Fruit fly (Drosophila melanogaster) whole organism, embryonic: ENCODE measurements around the gene Naa80.

Experiments
- Ada2b ChIP-seq: fragments of 200-800 bp; sonication (Bioruptor generic); IDR thresholded peaks from 2 replicates; pipeline ENCODE4 v1.3.6; 2022; ENCODE audit warnings: missing biosample characterization, missing genetic modification characterization
- Asciz ChIP-seq: fragments of 200-800 bp; sonication (Bioruptor generic); optimal IDR thresholded peaks from 2 replicates; lab custom pipeline; 2017; ENCODE audit warnings: missing biosample characterization, mild to moderate bottlenecking, missing genetic modification characterization, missing genetic modification reagents
- Atf6 ChIP-seq: fragments of 200-800 bp; sonication (Bioruptor generic); IDR thresholded peaks from 2 replicates; pipeline ENCODE4 v1.3.6; 2022; ENCODE audit warnings: missing biosample characterization, missing genetic modification characterization
- Awh ChIP-seq: fragments of 200-800 bp; sonication (Bioruptor generic); IDR thresholded peaks from 2 replicates; pipeline ENCODE4, ENCODE4 v1.3.6; 2022; ENCODE audit warnings: missing biosample characterization, missing genetic modification characterization
- BEAF-32 ChIP-seq: fragments of 200-800 bp; sonication (Bioruptor generic); optimal IDR thresholded peaks from 3 replicates; lab custom pipeline; 2017; ENCODE audit warnings: missing biosample characterization, missing genetic modification characterization, mild to moderate bottlenecking, moderate library complexity, missing genetic modification reagents
- Bdp1 ChIP-seq: fragments of 200-800 bp; sonication (Bioruptor generic); optimal IDR thresholded peaks from 3 replicates; lab custom pipeline; 2016; ENCODE audit warnings: missing biosample characterization, missing genetic modification characterization
- CG10431 ChIP-seq: fragments of 200-800 bp; sonication (Bioruptor generic); optimal IDR thresholded peaks from 3 replicates; lab custom pipeline; 2018; ENCODE audit warnings: missing biosample characterization, mild to moderate bottlenecking, missing genetic modification characterization
- CG10959 ChIP-seq: fragments of 200-800 bp; sonication (Bioruptor generic); IDR thresholded peaks from 2 replicates; pipeline ENCODE4 v1.3.6; 2022; ENCODE audit warnings: missing biosample characterization, missing genetic modification characterization
- CG11247 ChIP-seq: fragments of 200-800 bp; sonication (Bioruptor generic); IDR thresholded peaks from 2 replicates; pipeline ENCODE4 v1.3.6; 2022; ENCODE audit warnings: missing biosample characterization, missing genetic modification characterization
- CG11696 ChIP-seq: fragments of 200-800 bp; sonication (Bioruptor generic); IDR thresholded peaks from 2 replicates; pipeline ENCODE4 v1.3.6; 2022; ENCODE audit warnings: missing biosample characterization, missing genetic modification characterization
- CG12236 ChIP-seq: fragments of 200-800 bp; sonication (Bioruptor generic); optimal IDR thresholded peaks from 2 replicates; lab custom pipeline; 2016; ENCODE audit warnings: missing biosample characterization, missing genetic modification characterization
- CG13424 ChIP-seq: fragments of 200-800 bp; sonication (Bioruptor generic); optimal IDR thresholded peaks from 2 replicates; lab custom pipeline; 2019; ENCODE audit warnings: missing biosample characterization, mild to moderate bottlenecking, missing genetic modification characterization, moderate library complexity
- CG13775 ChIP-seq: fragments of 200-800 bp; sonication (Bioruptor generic); optimal IDR thresholded peaks from 3 replicates; lab custom pipeline; 2017; ENCODE audit warnings: missing biosample characterization, mild to moderate bottlenecking, missing genetic modification characterization
- CG14050 ChIP-seq: fragments of 200-800 bp; sonication (Bioruptor generic); IDR thresholded peaks from 3 replicates; pipeline ENCODE4 v1.3.6; 2022; ENCODE audit warnings: missing biosample characterization, missing genetic modification characterization
- CG1529 ChIP-seq: fragments of 200-800 bp; sonication (Bioruptor generic); optimal IDR thresholded peaks from 3 replicates; lab custom pipeline; 2018; ENCODE audit warnings: missing biosample characterization, missing genetic modification characterization
- CG15514 ChIP-seq: fragments of 200-800 bp; sonication (Bioruptor generic); optimal IDR thresholded peaks from 3 replicates; lab custom pipeline; 2017; ENCODE audit warnings: missing biosample characterization, missing genetic modification characterization, mild to moderate bottlenecking, moderate library complexity, missing genetic modification reagents
- CG15696 ChIP-seq: fragments of 200-800 bp; sonication (Bioruptor generic); optimal IDR thresholded peaks from 2 replicates; lab custom pipeline; 2019; ENCODE audit warnings: missing biosample characterization, mild to moderate bottlenecking, missing genetic modification characterization, moderate library complexity
- CG16863 ChIP-seq: fragments of 200-800 bp; sonication (Bioruptor generic); optimal IDR thresholded peaks from 3 replicates; lab custom pipeline; 2016; ENCODE audit warnings: missing biosample characterization, missing genetic modification characterization
- CG1792 ChIP-seq: fragments of 200-800 bp; sonication (Bioruptor generic); optimal IDR thresholded peaks from 2 replicates; lab custom pipeline; 2016; ENCODE audit warnings: missing biosample characterization, missing genetic modification characterization
- CG18476 ChIP-seq: fragments of 200-800 bp; sonication (Bioruptor generic); optimal IDR thresholded peaks from 2 replicates; lab custom pipeline; 2016; ENCODE audit warnings: missing biosample characterization, mild to moderate bottlenecking, missing genetic modification characterization
- CG3163 ChIP-seq: fragments of 200-800 bp; sonication (Bioruptor generic); optimal IDR thresholded peaks from 3 replicates; lab custom pipeline; 2016; ENCODE audit warnings: missing biosample characterization, missing genetic modification characterization
- CG32532 ChIP-seq: fragments of 200-800 bp; sonication (Bioruptor generic); IDR thresholded peaks from 2 replicates; pipeline ENCODE4 v1.3.6; 2022; ENCODE audit warnings: missing biosample characterization, missing genetic modification characterization
- CG6791 ChIP-seq: fragments of 200-800 bp; sonication (Bioruptor generic); IDR thresholded peaks from 3 replicates; pipeline ENCODE4 v1.3.6; 2022; ENCODE audit warnings: missing biosample characterization, missing genetic modification characterization; ENCODE audit not compliant: partially characterized antibody
- CG7987 ChIP-seq: fragments of 200-800 bp; sonication (Bioruptor generic); optimal IDR thresholded peaks from 2 replicates; lab custom pipeline; 2018; ENCODE audit warnings: missing biosample characterization, mild to moderate bottlenecking, missing genetic modification characterization, moderate library complexity
- CoRest ChIP-seq: fragments of 200-800 bp; sonication (Bioruptor generic); optimal IDR thresholded peaks from 3 replicates; lab custom pipeline; 2018; ENCODE audit warnings: missing biosample characterization, mild to moderate bottlenecking, missing genetic modification characterization, moderate library complexity
- Doc3 ChIP-seq: fragments of 200-800 bp; sonication (Bioruptor generic); IDR thresholded peaks from 3 replicates; pipeline ENCODE4 v1.3.6; 2022; ENCODE audit warnings: missing biosample characterization, missing genetic modification characterization; ENCODE audit not compliant: partially characterized antibody
- Hr39 ChIP-seq: fragments of >200 bp; optimal IDR thresholded peaks from 2 replicates; lab custom pipeline; 2017
- Hr78 ChIP-seq, 2 experiments: fragments of 200-800 bp in 1 of 2; fragments of >200 bp in 1 of 2; sonication (Bioruptor generic) in 1 of 2; optimal IDR thresholded peaks; 2 replicates each; lab custom pipeline; 2017 to 2019; ENCODE audit warnings: missing biosample characterization in 2 of 2, missing genetic modification characterization in 2 of 2, mild to moderate bottlenecking in 1 of 2, moderate library complexity in 1 of 2
- NFAT ChIP-seq: fragments of 200-800 bp; sonication (Bioruptor generic); IDR thresholded peaks from 2 replicates; pipeline ENCODE4 v1.3.6; 2022; ENCODE audit warnings: missing biosample characterization, missing genetic modification characterization
- Rfx ChIP-seq: fragments of 200-800 bp; sonication (Bioruptor generic); IDR thresholded peaks from 2 replicates; pipeline ENCODE4 v1.3.6; 2022; ENCODE audit warnings: missing biosample characterization, missing genetic modification characterization
- Ssrp ChIP-seq: fragments of 200-800 bp; sonication (Bioruptor generic); optimal IDR thresholded peaks from 2 replicates; lab custom pipeline; 2018; ENCODE audit warnings: missing biosample characterization, mild to moderate bottlenecking, missing genetic modification characterization, moderate library complexity
- amos ChIP-seq: fragments of 200-800 bp; sonication (Bioruptor generic); IDR thresholded peaks from 2 replicates; pipeline ENCODE4 v1.3.6; 2022; ENCODE audit warnings: missing biosample characterization, missing genetic modification characterization; ENCODE audit not compliant: partially characterized antibody
- bcd ChIP-seq: fragments of 200-800 bp; sonication (Bioruptor generic); optimal IDR thresholded peaks from 2 replicates; lab custom pipeline; 2017; ENCODE audit warnings: missing biosample characterization, mild to moderate bottlenecking, missing genetic modification characterization
- corto ChIP-seq: fragments of 200-800 bp; sonication (Bioruptor generic); optimal IDR thresholded peaks from 2 replicates; lab custom pipeline; 2016; ENCODE audit warnings: missing biosample characterization, mild to moderate bottlenecking, missing genetic modification characterization, moderate library complexity
- dmrt99B ChIP-seq: fragments of 200-800 bp; sonication (Bioruptor generic); optimal IDR thresholded peaks from 2 replicates; lab custom pipeline; 2018; ENCODE audit warnings: missing biosample characterization, mild to moderate bottlenecking, missing genetic modification characterization, moderate library complexity
- eve ChIP-seq, 2 experiments: fragments of >200 bp; optimal IDR thresholded peaks; 2 replicates each; lab custom pipeline; 2017; ENCODE audit warnings: missing biosample characterization in 2 of 2, missing genetic modification characterization in 2 of 2
- fd3F ChIP-seq: fragments of 200-800 bp; sonication (Bioruptor generic); optimal IDR thresholded peaks from 2 replicates; lab custom pipeline; 2018; ENCODE audit warnings: missing biosample characterization, mild to moderate bottlenecking, missing genetic modification characterization, moderate library complexity
- fd64A ChIP-seq: fragments of 200-800 bp; sonication (Bioruptor generic); optimal IDR thresholded peaks from 3 replicates; lab custom pipeline; 2018; ENCODE audit warnings: missing biosample characterization, mild to moderate bottlenecking, missing genetic modification characterization
- hb ChIP-seq: fragments of 200-800 bp; sonication (Bioruptor generic); IDR thresholded peaks from 3 replicates; pipeline ENCODE4 v1.3.6; 2022; ENCODE audit warnings: missing biosample characterization, missing genetic modification characterization; ENCODE audit not compliant: partially characterized antibody
- lbe ChIP-seq: fragments of 200-800 bp; sonication (Bioruptor generic); optimal IDR thresholded peaks from 2 replicates; lab custom pipeline; 2016; ENCODE audit warnings: missing biosample characterization, mild to moderate bottlenecking, missing genetic modification characterization
- luna ChIP-seq: fragments of 200-800 bp; sonication (Bioruptor generic); optimal IDR thresholded peaks from 2 replicates; lab custom pipeline; 2016; ENCODE audit warnings: missing biosample characterization, missing genetic modification characterization
- oc ChIP-seq: fragments of 200-800 bp; sonication (Bioruptor generic); optimal IDR thresholded peaks from 2 replicates; lab custom pipeline; 2018; ENCODE audit warnings: missing biosample characterization, mild to moderate bottlenecking, missing genetic modification characterization, moderate library complexity
- otp ChIP-seq: fragments of 200-800 bp; sonication (Bioruptor generic); IDR thresholded peaks from 3 replicates; pipeline ENCODE4, ENCODE4 v1.3.6; 2022; ENCODE audit warnings: missing biosample characterization, missing genetic modification characterization
- pum ChIP-seq: fragments of 200-800 bp; sonication (Bioruptor generic); optimal IDR thresholded peaks from 2 replicates; lab custom pipeline; 2016; ENCODE audit warnings: missing biosample characterization, missing genetic modification characterization
- repo ChIP-seq: fragments of 200-800 bp; sonication (Bioruptor generic); optimal IDR thresholded peaks from 2 replicates; lab custom pipeline; 2016; ENCODE audit warnings: missing biosample characterization, missing genetic modification characterization
- slp2 ChIP-seq: fragments of 200-800 bp; sonication (Bioruptor generic); optimal IDR thresholded peaks from 2 replicates; lab custom pipeline; 2016; ENCODE audit warnings: missing biosample characterization, missing genetic modification characterization
- so ChIP-seq: fragments of 200-800 bp; sonication (Bioruptor generic); IDR thresholded peaks from 3 replicates; pipeline ENCODE4 v1.3.6; 2022; ENCODE audit warnings: missing biosample characterization, missing genetic modification characterization
- ssp ChIP-seq: fragments of 200-800 bp; sonication (Bioruptor generic); IDR thresholded peaks from 2 replicates; pipeline ENCODE4 v1.3.6; 2022; ENCODE audit warnings: missing biosample characterization, missing genetic modification characterization
- tup ChIP-seq: fragments of 200-800 bp; sonication (Bioruptor generic); optimal IDR thresholded peaks from 2 replicates; lab custom pipeline; 2016; ENCODE audit warnings: missing biosample characterization, mild to moderate bottlenecking, missing genetic modification characterization, moderate library complexity

Naa80 gene

DNA sequence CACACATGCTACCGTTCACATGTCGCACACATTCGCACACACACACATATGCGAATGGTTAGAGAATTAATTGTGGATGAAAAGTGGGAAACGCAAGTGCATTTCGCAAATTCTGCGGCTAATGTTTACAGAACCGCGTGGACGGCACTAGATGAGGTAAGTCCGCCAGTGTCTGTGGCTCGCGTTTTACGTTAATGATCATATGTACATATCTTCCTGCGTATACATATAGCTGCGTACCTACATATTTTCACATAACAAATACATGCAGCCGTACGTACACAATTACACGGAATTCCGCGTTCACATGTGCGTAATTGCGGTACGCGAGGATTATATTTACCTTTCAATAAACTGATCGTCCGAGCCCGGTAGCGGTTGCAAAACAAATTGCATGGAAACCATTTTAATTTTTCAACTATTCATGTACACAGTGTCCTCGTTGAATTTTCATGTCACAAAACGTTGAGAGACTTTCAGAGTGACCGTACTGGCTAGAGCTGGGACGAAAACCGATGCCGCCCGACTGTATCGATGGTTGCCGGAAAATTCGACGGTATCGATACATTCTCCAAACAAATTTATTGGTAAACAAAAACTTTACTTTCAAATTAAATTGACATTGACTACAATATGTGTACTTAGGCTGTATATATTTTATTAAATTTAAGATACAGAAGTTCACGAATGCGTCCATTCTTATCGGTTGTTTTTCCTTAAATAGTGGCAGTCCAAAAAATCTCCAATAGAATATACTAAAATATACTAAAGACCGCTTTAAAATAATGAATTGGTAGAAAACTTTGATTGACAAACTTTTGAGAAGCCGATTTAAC lies 42.3 kb upstream of the Naa80 start, which contains the start of gene hyd (continued):
- TF ChIP-seq CG11696 (GFP tag; lab: Robert Waterston, UW) (no peak), CG15514 (GFP tag; lab: Kevin White, UChicago) (no peak), NFAT (GFP tag; lab: Robert Waterston, UW) (no peak), Awh (GFP tag; lab: Robert Waterston, UW) (no peak), hb (GFP tag; lab: Robert Waterston, UW) (peak; percentile 74; the same call in 2 of the 3 replicates), CG1792 (peak; percentile 36), CG14050 (GFP tag; lab: Robert Waterston, UW) (no peak), oc (tag; lab: Kevin White, UChicago) (no peak), bcd (GFP tag; lab: Kevin White, UChicago) (no peak), CG12236 (GFP tag; lab: Kevin White, UChicago) (no peak), Rfx (no peak), CG6791 (GFP tag; lab: Robert Waterston, UW) (peak; percentile 88), CoRest (tag; lab: Kevin White, UChicago) (no peak), CG11247 (GFP tag; lab: Robert Waterston, UW) (no peak), Ssrp (tag; lab: Kevin White, UChicago) (no peak), dmrt99B (tag; lab: Kevin White, UChicago) (no peak), corto (GFP tag; lab: Kevin White, UChicago) (no peak), otp (GFP tag; lab: Robert Waterston, UW) (no peak), CG32532 (GFP tag; lab: Robert Waterston, UW) (no peak), luna (GFP tag; lab: Kevin White, UChicago) (no peak), Ada2b (GFP tag; lab: Robert Waterston, UW) (no peak), so (no peak), CG16863 (peak; percentile 24), Hr39 (lab: Kevin White, UChicago) (no peak), CG13424 (no peak), ssp (GFP tag; lab: Robert Waterston, UW) (no peak), CG13775 (no peak), pum (GFP tag; lab: Kevin White, UChicago) (no peak), Hr78 (GFP tag; optimal IDR thresholded peaks at IDR 0.05; lab: Kevin White, UChicago) (no peak), slp2 (GFP tag; lab: Kevin White, UChicago) (no peak), CG10959 (GFP tag; lab: Robert Waterston, UW) (no peak), CG3163 (GFP tag; lab: Kevin White, UChicago) (no peak), Doc3 (GFP tag; lab: Robert Waterston, UW) (peak; percentile 78; the same call in 2 of the 3 replicates), Atf6 (no peak), eve (GFP tag; optimal IDR thresholded peaks at IDR 0.05; lab: Kevin White, UChicago) (no peak), CG15696 (tag; lab: Kevin White, UChicago) (no peak), CG18476 (GFP tag; lab: Kevin White, UChicago) (no peak), repo (GFP tag; lab: Kevin White, UChicago) (no peak), Bdp1 (GFP tag; lab: Kevin White, UChicago) (no peak), CG1529 (GFP tag; lab: Kevin White, UChicago) (no peak), fd64A (GFP tag; lab: Kevin White, UChicago) (no peak), CG7987 (GFP tag; lab: Kevin White, UChicago) (no peak), CG10431 (GFP tag; lab: Kevin White, UChicago) (no peak), tup (GFP tag; lab: Kevin White, UChicago) (no peak), lbe (no peak), amos (GFP tag; lab: Robert Waterston, UW) (peak; percentile 90), fd3F (no peak), Asciz (GFP tag; lab: Kevin White, UChicago) (no peak), BEAF-32 (GFP tag; lab: Kevin White, UChicago) (peak; percentile 92)
